Worm (Caenorhabditis elegans) whole organism, L3 larva: ENCODE measurements around the gene F08F1.3.

Experiments used
- ama-1 ChIP-seq: fragments of 150-350 bp; optimal IDR thresholded peaks from 2 replicates; lab custom pipeline; 2018
- elt-3 ChIP-seq, 3 experiments: fragments of 150-350 bp in 1 of 3; sonication (generic microtip) in 2 of 3; optimal IDR thresholded peaks; 2 replicates in 2 of 3; 4 replicates in 1 of 3; lab custom pipeline; 2014 to 2017; ENCODE audit warnings: missing biosample characterization in 3 of 3, missing genetic modification characterization in 3 of 3
- unc-62 ChIP-seq: fragments of 150-350 bp; sonication (generic microtip); optimal IDR thresholded peaks from 4 replicates; lab custom pipeline; 2014; ENCODE audit warnings: missing biosample characterization, missing genetic modification reagents, missing genetic modification characterization

ce11 chrX:8459789-8460188 is 31.2 kb downstream of the F08F1.3 start:
- no peak for TF ChIP-seq ama-1 (lab: Kevin White, UChicago)
- no peak for TF ChIP-seq elt-3 (tag; optimal IDR thresholded peaks at IDR 0.05; lab: Kevin White, UChicago)
- TF ChIP-seq unc-62 (GFP tag; lab: Kevin White, UChicago), result no peak
